Fruit fly (Drosophila melanogaster): ENCODE data around the gene CG17349.

CG17349 gene

DNA sequence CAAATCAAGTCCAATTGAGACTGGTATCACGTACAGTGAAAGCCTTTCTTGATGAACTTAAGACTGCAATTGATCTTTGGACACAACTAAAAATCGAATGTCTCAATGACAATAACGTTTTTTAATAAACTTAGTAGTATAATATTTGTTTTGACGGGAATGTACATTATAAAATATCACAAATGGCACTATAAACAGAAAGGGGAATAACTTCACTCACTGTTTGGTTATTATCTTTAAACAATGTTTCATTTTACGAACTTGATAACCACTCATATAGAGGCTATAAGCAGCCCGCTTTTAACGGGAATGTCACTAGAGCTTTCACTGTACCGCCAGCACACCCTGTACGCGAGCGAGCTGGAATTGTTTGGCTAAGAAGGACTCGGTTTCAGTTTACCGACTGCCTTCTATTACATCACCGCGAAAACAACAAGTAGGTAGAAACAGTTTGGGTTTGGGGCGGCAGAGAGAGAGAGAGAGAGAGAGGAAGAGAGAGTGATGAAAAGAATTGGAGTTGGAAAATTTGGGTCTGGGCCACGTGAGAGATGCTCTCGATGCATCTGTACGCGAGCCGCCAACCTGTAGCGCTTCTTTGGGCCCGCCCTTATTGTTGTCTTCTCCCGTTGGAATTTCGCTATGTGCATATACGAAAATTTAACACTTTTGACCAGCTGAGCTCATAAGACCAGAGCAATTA is 27.5 kb downstream of the CG17349 start:
- TF ChIP-seq Myc (optimal IDR thresholded peaks at IDR 0.05) (no peak), Sin3A (optimal IDR thresholded peaks at IDR 0.05) (no peak), h (optimal IDR thresholded peaks at IDR 0.05) (no peak), psq (optimal IDR thresholded peaks at IDR 0.05) (no peak), insv (optimal IDR thresholded peaks at IDR 0.05) (no peak), ttk (optimal IDR thresholded peaks at IDR 0.05) (no peak)

DNA sequence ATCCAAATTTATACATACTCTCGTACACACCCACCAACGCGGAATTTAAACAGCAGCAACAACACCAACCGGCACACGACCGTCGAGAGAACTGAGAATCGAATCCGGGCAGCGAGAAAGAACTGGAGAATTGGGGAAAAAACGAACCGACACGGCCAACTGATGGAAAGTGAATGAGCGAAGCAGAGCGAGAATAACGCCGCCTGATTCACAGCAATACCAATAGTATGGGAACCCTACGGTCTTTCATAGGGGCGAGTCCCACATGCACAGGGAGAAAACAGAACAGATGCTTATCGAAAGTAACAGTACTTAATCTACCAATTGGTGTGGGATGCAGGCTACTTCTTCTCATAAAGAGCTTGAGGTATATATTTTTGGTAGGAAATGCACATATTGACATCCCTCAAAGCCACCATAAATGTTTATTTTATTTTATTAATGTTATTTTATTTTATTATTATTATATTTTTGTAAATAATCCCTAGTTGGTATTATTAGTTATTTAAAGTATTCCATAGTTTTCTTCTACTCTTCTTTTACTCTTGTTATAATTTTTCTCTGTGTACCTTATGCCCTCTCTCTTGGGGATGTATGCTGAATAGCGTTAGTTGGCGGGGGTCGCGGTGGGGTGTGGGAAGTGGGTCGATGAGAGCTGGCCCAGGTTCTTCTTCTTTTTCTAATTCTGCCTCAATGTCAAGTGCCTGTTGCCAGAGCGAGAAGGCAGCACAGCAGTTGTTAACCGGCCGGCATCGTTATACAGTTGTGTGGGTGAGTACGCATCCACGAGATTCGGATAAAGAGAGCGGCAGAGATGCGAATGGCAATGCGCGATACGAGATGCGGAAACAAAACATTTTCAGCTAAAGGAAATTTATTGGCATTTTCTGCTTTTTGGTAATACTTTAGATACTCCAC is 28.3 kb downstream of the CG17349 start, which contains the start of gene CG17544:
CG17544 (minus strand) TSS at position 177 of the 918 bp plus-strand sequence.
- no peak for TF ChIP-seq psq (optimal IDR thresholded peaks at IDR 0.05)
- no peak for TF ChIP-seq h (optimal IDR thresholded peaks at IDR 0.05)
- TF ChIP-seq insv (optimal IDR thresholded peaks at IDR 0.05), result no peak
- no peak for TF ChIP-seq Myc (optimal IDR thresholded peaks at IDR 0.05)
- no peak for TF ChIP-seq ttk (optimal IDR thresholded peaks at IDR 0.05)
- no peak for TF ChIP-seq Sin3A (optimal IDR thresholded peaks at IDR 0.05)

DNA sequence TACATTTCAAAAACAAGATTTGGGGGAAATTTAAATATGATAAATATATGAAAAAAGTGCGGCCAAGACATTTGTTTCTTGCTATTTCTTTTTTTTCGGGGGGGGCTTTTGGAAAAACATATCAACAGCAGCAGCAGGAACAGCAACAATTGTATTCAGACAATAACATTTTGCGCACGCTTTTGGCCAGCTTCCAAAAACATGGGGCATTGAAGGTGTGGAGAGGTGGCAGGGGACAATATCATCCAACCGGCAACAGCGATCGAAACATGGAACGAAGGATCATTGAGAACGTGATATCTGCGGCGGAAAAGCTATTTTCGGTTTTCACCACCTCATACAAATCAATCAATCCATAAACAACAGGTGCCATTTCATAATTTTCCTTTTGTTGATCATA is 31.7 kb downstream of the CG17349 start:
- no peak for TF ChIP-seq Sin3A (optimal IDR thresholded peaks at IDR 0.05)
- TF ChIP-seq Myc (optimal IDR thresholded peaks at IDR 0.05), result no peak
- no peak for TF ChIP-seq insv (optimal IDR thresholded peaks at IDR 0.05)
- TF ChIP-seq h (optimal IDR thresholded peaks at IDR 0.05), result no peak
- TF ChIP-seq psq (optimal IDR thresholded peaks at IDR 0.05), result no peak
- no peak for TF ChIP-seq ttk (optimal IDR thresholded peaks at IDR 0.05)

DNA sequence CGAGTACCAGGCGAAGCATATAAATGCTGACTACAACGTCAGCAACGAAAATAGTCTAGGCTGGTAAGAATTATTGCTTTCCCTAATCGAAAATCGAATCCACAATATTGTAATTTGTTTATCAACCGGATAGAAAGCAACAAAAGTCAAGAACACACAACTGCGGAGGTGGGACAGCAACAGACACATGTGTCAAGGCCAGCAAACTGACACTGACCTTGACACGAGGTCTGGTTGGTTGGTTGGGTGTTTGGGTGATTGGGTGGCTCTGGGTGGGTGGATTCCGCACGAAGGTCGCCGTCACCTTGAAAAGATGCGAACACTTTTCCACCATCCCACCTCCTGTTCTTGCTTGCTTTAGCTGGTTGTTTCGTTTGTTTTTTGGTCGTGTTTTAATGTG is 32.4 kb downstream of the CG17349 start:
- TF ChIP-seq ttk (optimal IDR thresholded peaks at IDR 0.05) (no peak), Sin3A (optimal IDR thresholded peaks at IDR 0.05) (no peak), h (optimal IDR thresholded peaks at IDR 0.05) (no peak), psq (optimal IDR thresholded peaks at IDR 0.05) (no peak), Myc (optimal IDR thresholded peaks at IDR 0.05) (no peak), insv (optimal IDR thresholded peaks at IDR 0.05) (no peak)

DNA sequence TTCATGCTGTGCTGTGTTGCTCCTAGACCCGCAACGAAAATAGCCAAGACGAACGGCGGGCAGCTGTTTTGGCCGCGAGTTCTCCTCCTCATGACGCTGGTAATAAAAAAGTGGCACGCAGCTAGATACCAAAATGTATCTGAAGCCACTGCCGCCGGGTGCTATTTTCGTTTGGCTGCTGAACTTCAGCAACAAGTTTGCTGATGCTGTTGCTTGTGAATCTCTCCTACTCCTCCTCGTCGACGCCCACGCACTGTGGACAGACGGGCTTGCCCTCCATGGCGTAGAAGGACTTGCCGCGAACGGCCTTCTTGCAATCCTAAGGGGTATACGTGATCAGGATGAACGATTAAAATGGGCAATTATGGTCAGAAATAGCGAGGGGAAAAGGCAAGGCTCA is 33.2 kb downstream of the CG17349 start:
- TF ChIP-seq insv (optimal IDR thresholded peaks at IDR 0.05) (no peak), Sin3A (optimal IDR thresholded peaks at IDR 0.05) (no peak)

DNA sequence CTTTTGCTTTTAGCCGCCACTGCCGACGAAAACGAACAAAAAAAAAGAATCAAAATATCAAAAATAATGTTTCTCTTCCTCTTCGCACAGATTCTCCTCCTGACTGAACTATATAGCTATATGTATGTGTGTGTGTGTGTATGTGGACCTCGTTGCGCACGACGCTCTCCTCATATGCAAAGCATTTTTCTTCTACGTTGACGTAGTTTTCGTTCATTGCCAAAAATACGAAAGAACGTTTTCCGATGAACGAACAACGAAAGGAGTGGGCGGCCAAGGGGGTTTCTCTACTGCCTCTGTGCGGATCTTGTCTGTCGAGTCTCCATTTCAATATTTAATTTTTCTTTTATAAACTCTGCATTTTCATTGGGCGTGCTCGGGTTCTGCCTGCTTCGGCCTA is 34.6 kb downstream of the CG17349 start:
- TF ChIP-seq h (optimal IDR thresholded peaks at IDR 0.05), result no peak
- TF ChIP-seq Myc (optimal IDR thresholded peaks at IDR 0.05), result no peak
- no peak for TF ChIP-seq psq (optimal IDR thresholded peaks at IDR 0.05)
- TF ChIP-seq insv (optimal IDR thresholded peaks at IDR 0.05), result no peak
- TF ChIP-seq Sin3A (optimal IDR thresholded peaks at IDR 0.05), result no peak

DNA sequence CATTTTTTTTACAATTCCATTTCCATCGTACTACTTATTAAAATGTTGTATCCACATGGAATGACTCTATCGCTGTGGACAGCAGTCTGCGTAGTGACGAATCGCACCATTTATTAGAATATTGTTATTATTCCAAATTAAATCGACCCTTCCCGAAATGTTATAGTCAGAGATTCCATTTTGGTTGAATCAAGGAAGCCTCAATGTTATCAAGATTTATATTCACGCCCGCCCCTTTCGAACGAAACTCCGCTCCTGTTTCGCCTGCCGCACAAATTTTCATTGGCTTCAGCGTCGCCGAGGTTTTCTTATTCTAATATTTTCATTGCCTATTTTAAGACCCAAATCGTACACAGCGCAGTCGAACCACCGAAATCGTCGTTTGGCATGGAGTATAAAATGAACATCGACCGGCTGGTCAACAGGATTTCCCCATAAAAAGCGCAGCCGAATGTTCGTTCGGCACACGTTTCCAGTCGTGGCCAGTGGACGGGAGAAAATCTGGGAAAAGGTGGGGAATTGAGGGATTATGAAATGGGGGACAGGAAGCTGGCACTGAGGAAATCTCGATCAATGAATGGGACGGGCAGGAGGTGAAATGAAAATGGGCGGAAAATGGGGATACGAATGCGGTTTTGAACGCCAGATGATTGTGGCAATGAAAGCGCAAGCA is 35.6 kb downstream of the CG17349 start:
- TF ChIP-seq h (optimal IDR thresholded peaks at IDR 0.05) (no peak), ttk (optimal IDR thresholded peaks at IDR 0.05) (no peak), insv (optimal IDR thresholded peaks at IDR 0.05) (no peak), Myc (optimal IDR thresholded peaks at IDR 0.05) (no peak), Sin3A (optimal IDR thresholded peaks at IDR 0.05) (no peak), psq (optimal IDR thresholded peaks at IDR 0.05) (no peak)

DNA sequence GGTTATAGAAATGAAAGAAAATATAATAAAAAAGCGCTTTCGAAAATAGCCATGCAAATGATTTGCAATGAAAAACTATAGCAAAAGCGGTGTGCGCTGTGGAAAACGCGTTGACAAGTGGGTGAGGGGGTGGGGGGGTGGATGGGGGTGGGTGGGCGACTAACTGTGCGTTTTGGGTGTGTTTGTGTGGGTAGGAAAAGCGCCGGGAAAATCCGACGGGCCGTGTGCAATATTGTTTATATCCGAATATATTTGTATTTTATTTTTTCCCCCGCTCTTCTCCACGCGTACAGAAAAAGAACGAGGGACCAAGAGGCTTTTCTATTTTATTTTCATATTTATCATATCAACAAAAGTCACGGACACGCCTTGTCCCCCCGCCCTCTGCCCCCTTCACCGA is 36.2 kb downstream of the CG17349 start:
- no peak for TF ChIP-seq Myc (optimal IDR thresholded peaks at IDR 0.05)
- no peak for TF ChIP-seq h (optimal IDR thresholded peaks at IDR 0.05)
- no peak for TF ChIP-seq ttk (optimal IDR thresholded peaks at IDR 0.05)
- no peak for TF ChIP-seq psq (optimal IDR thresholded peaks at IDR 0.05)
- TF ChIP-seq Sin3A (optimal IDR thresholded peaks at IDR 0.05), result no peak
- TF ChIP-seq insv (optimal IDR thresholded peaks at IDR 0.05), result no peak

DNA sequence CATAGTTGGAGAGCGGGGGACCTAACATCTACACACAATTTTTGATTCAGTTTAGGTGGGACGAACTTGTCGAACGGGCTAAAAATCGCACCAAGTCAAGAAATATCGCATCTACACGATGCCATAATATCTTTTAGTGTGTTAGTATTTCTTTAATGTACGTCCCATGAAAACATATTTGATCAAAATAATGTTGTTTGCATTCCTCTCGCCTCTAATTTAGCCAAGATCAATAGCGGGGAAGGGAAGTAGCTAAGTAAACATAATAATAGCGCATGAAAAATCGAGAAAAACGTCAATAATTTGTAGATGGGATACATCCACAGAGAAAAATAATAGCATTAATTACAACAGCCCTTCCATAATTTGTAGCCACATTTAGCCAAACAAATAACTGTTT is 41.7 kb downstream of the CG17349 start:
- TF ChIP-seq psq (optimal IDR thresholded peaks at IDR 0.05) (no peak), Sin3A (optimal IDR thresholded peaks at IDR 0.05) (no peak), ttk (optimal IDR thresholded peaks at IDR 0.05) (no peak), insv (optimal IDR thresholded peaks at IDR 0.05) (no peak), h (optimal IDR thresholded peaks at IDR 0.05) (no peak), Myc (optimal IDR thresholded peaks at IDR 0.05) (no peak)

DNA sequence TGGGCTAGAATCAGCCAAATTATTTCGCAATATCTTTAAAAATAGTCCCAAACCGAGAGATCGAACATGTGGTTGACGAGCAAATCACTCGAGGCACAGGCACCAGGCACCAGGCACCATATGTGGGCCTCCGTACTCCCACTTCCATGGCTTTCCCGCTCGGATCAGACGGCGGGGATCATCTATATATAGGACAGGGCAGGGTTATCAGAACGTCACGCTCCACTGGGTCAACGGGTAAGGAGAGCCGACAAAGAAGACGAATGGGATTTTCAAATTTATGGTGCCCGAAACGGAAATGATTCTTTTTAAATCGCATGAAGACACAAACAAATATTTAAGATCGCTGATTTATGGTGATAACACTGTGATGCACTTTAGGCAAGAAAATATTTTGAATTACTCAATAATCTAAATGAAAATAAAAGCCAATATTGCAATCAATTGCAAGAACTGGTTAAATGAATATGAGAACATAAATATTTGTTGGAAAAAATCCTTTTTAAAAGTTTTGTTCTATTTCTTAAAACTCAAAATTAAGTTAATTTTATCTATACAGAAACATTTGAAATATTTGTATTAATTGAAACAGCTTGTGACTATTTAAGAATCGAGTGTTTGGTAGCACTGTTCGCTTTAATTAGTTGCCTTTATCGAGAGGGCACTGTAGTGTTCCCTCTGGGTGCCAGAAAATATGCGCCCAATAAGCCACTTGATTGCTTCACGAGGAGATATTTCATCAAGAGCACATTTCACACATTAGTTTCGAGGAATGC is 43.1 kb downstream of the CG17349 start:
- TF ChIP-seq Sin3A (optimal IDR thresholded peaks at IDR 0.05) (no peak), h (optimal IDR thresholded peaks at IDR 0.05) (no peak), Myc (optimal IDR thresholded peaks at IDR 0.05) (no peak), insv (optimal IDR thresholded peaks at IDR 0.05) (no peak), psq (optimal IDR thresholded peaks at IDR 0.05) (no peak), ttk (optimal IDR thresholded peaks at IDR 0.05) (no peak)

DNA sequence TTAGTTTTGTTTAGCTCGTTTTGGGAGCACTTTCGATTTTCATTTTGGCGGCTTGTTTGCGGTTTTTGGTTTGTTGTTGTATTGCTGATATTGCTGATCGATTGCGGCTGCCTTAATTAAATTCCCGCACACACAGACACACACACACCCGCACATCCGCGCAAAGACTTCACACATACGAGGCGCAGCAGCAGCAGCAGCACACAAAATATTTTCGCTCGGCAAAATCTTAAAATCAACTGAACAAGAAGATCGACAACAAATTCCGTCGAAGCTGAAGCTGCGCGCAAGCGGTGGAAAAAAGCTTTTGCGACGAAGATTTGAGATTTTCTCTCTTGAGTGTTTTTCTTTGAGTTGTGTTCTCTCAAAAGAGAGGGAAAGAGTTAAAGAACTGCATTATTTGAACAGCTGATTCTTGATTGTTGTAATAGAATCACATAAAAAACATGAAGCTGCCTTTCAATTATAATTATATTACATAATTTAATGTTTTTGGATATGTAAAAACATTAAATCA is 44.0 kb downstream of the CG17349 start:
- no peak for TF ChIP-seq psq (optimal IDR thresholded peaks at IDR 0.05)
- TF ChIP-seq h (optimal IDR thresholded peaks at IDR 0.05), result no peak
- no peak for TF ChIP-seq Myc (optimal IDR thresholded peaks at IDR 0.05)
- no peak for TF ChIP-seq Sin3A (optimal IDR thresholded peaks at IDR 0.05)
- TF ChIP-seq ttk (optimal IDR thresholded peaks at IDR 0.05), result no peak
- no peak for TF ChIP-seq insv (optimal IDR thresholded peaks at IDR 0.05)

Data from Kc167 (cell line).